Worm (Caenorhabditis elegans) whole organism, L4 larva: Measurements from ENCODE around the gene T28C6.7.

Experiments used
- R02D3.7 ChIP-seq: fragments of 150-350 bp; sonication (generic microtip); optimal IDR thresholded peaks from 3 replicates; lab custom pipeline; 2014; ENCODE audit warnings: missing biosample characterization, missing genetic modification characterization
- aly-2 ChIP-seq: sonication (generic microtip); optimal IDR thresholded peaks from 2 replicates; lab custom pipeline; 2018; ENCODE audit warnings: missing biosample characterization, missing genetic modification characterization
- attf-4 ChIP-seq: sonication (generic microtip); optimal IDR thresholded peaks from 3 replicates; lab custom pipeline; 2017; ENCODE audit warnings: missing biosample characterization, missing genetic modification characterization
- dpl-1 ChIP-seq: fragments of 150-350 bp; optimal IDR thresholded peaks from 2 replicates; lab custom pipeline; 2014; ENCODE audit warnings: missing biosample characterization, missing genetic modification reagents, missing genetic modification characterization
- egl-27 ChIP-seq: sonication (generic microtip); optimal IDR thresholded peaks from 3 replicates; lab custom pipeline; 2017; ENCODE audit warnings: missing biosample characterization, missing genetic modification reagents, missing genetic modification characterization
- lin-15B ChIP-seq: fragments of 150-350 bp; sonication (generic microtip); optimal IDR thresholded peaks from 3 replicates; lab custom pipeline; 2014; ENCODE audit warnings: missing biosample characterization, missing genetic modification characterization
- lin-39 ChIP-seq: fragments of 150-350 bp; optimal IDR thresholded peaks from 2 replicates; lab custom pipeline; 2014; ENCODE audit warnings: missing biosample characterization, missing genetic modification reagents, missing genetic modification characterization
- unc-39 ChIP-seq: sonication (generic microtip); optimal IDR thresholded peaks from 2 replicates; lab custom pipeline; 2017; ENCODE audit warnings: missing biosample characterization, missing genetic modification characterization

- TF ChIP-seq unc-39 (tag; lab: Kevin White, UChicago): no peak
- TF ChIP-seq R02D3.7 (tag; lab: Kevin White, UChicago): no peak
- TF ChIP-seq lin-39 (tag; lab: Kevin White, UChicago): no peak
- no peak for TF ChIP-seq dpl-1
- TF ChIP-seq egl-27 (tag; lab: Kevin White, UChicago): no peak
- no peak for TF ChIP-seq attf-4 (tag; lab: Kevin White, UChicago)
- no peak for TF ChIP-seq lin-15B (tag; lab: Kevin White, UChicago)
- TF ChIP-seq aly-2 (tag; lab: Kevin White, UChicago): no peak
These were observed 28.4 kb downstream of the T28C6.7 start, which contains the start of gene T11B7.5 for ce11 chrIV:8855963-8856362.
